Fruit fly (Drosophila melanogaster) whole organism, pupa: ENCODE data around the gene CG6972.

ENCODE experiments used
- CG12605 ChIP-seq: fragments of 200-800 bp; sonication (Bioruptor generic); IDR thresholded peaks from 2 replicates; pipeline ENCODE4 v1.3.6; 2022; ENCODE audit warnings: missing biosample characterization, missing genetic modification characterization
- CG14655 ChIP-seq: fragments of 200-800 bp; sonication (Bioruptor generic); optimal IDR thresholded peaks from 3 replicates; lab custom pipeline; 2017; ENCODE audit warnings: mild to moderate bottlenecking, missing biosample characterization, missing genetic modification reagents, missing genetic modification characterization
- CG17806 ChIP-seq: fragments of 200-800 bp; sonication (Bioruptor generic); optimal IDR thresholded peaks from 2 replicates; lab custom pipeline; 2018; ENCODE audit warnings: missing biosample characterization, mild to moderate bottlenecking, missing genetic modification characterization, moderate library complexity
- CG9948 ChIP-seq: fragments of 200-800 bp; sonication (Bioruptor generic); optimal IDR thresholded peaks from 2 replicates; lab custom pipeline; 2018; ENCODE audit warnings: missing biosample characterization, mild to moderate bottlenecking, missing genetic modification characterization, moderate library complexity
- EcR ChIP-seq: fragments of 200-800 bp; sonication (Bioruptor generic); optimal IDR thresholded peaks from 3 replicates; lab custom pipeline; 2019; ENCODE audit warnings: missing biosample characterization, missing genetic modification characterization, mild to moderate bottlenecking, moderate library complexity, missing genetic modification reagents
- Pif1B ChIP-seq: fragments of 200-800 bp; sonication (Bioruptor generic); optimal IDR thresholded peaks from 3 replicates; lab custom pipeline; 2016; ENCODE audit warnings: missing biosample characterization, missing genetic modification characterization
- gl ChIP-seq: fragments of 200-800 bp; sonication (Bioruptor generic); optimal IDR thresholded peaks from 2 replicates; lab custom pipeline; 2018; ENCODE audit warnings: missing biosample characterization, mild to moderate bottlenecking, missing genetic modification characterization

DNA sequence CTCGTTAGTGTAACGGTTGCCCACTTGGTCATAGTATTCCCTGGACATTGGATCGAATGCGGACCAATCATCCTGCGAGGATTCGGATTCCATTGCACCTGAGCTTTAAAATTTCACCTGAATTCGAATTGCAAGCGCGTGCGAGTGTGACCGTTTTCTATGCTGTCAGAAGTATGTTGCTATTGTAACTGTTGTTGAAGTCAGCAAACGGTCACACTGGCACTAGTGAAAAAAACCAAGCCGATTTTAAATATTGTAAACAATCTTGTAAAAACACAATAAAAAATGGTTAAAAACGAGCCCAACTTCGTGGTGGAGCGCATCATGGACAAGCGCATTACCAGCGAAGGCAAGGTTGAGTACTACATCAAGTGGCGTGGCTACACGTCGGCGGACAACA is 43.6 kb downstream of the CG6972 start, which contains the start of the genes vret and HP1c:
- TF ChIP-seq CG9948 (tag; lab: Kevin White, UChicago) (no peak), EcR (no peak), CG14655 (GFP tag; lab: Kevin White, UChicago) (no peak), CG12605 (GFP tag; lab: Robert Waterston, UW) (no peak), gl (tag; lab: Kevin White, UChicago) (no peak), Pif1B (GFP tag; lab: Kevin White, UChicago) (no peak), CG17806 (tag; lab: Kevin White, UChicago) (no peak)
